Worm (Caenorhabditis elegans) whole organism, late embryonic: ENCODE data around the gene lgc-41.

ENCODE experiments used
- F13H6.1 ChIP-seq: sonication (generic microtip); optimal IDR thresholded peaks from 2 replicates; lab custom pipeline; 2016; ENCODE audit warnings: missing genetic modification characterization, missing compliant biosample characterization
- Y22D7AL.16 ChIP-seq: sonication (generic microtip); optimal IDR thresholded peaks from 2 replicates; lab custom pipeline; 2016; ENCODE audit warnings: missing genetic modification characterization, missing compliant biosample characterization
- ceh-19 ChIP-seq: fragments of 200-800 bp; sonication (Bioruptor generic); optimal IDR thresholded peaks from 2 replicates; lab custom pipeline; 2018; ENCODE audit warnings: mild to moderate bottlenecking, missing genetic modification characterization, missing compliant biosample characterization
- che-1 ChIP-seq: sonication (generic microtip); optimal IDR thresholded peaks from 2 replicates; lab custom pipeline; 2016; ENCODE audit warnings: mild to moderate bottlenecking, missing genetic modification characterization, missing compliant biosample characterization
- lin-11 ChIP-seq: fragments of 200-800 bp; sonication (Bioruptor generic); optimal IDR thresholded peaks from 2 replicates; lab custom pipeline; 2018; ENCODE audit warnings: mild to moderate bottlenecking, missing genetic modification characterization, missing compliant biosample characterization
- nhr-11 ChIP-seq: fragments of 150-350 bp; optimal IDR thresholded peaks from 2 replicates; lab custom pipeline; 2014; ENCODE audit warnings: missing biosample characterization, missing genetic modification characterization
- pag-3 ChIP-seq: sonication (generic microtip); optimal IDR thresholded peaks from 2 replicates; lab custom pipeline; 2016; ENCODE audit warnings: missing compliant biosample characterization, missing genetic modification characterization, borderline replicate concordance
- pqm-1 ChIP-seq: sonication (generic microtip); optimal IDR thresholded peaks from 2 replicates; lab custom pipeline; 2016; ENCODE audit warnings: missing genetic modification characterization, missing compliant biosample characterization
- ref-2 ChIP-seq: sonication (generic microtip); optimal IDR thresholded peaks from 2 replicates; lab custom pipeline; 2016; ENCODE audit warnings: missing genetic modification characterization, missing compliant biosample characterization
- sox-4 ChIP-seq: sonication (generic microtip); optimal IDR thresholded peaks from 2 replicates; lab custom pipeline; 2017; ENCODE audit warnings: mild to moderate bottlenecking, missing genetic modification characterization, inconsistent platforms, missing compliant biosample characterization
- unc-55 ChIP-seq: sonication (generic microtip); optimal IDR thresholded peaks from 2 replicates; lab custom pipeline; 2017; ENCODE audit warnings: missing biosample characterization, missing genetic modification reagents, missing genetic modification characterization

- TF ChIP-seq pag-3 (tag; lab: Kevin White, UChicago) (no peak), lin-11 (tag; lab: Kevin White, UChicago) (no peak), F13H6.1 (no peak), che-1 (tag; lab: Kevin White, UChicago) (no peak), Y22D7AL.16 (tag; lab: Kevin White, UChicago) (no peak), ref-2 (tag; lab: Kevin White, UChicago) (no peak), sox-4 (tag; lab: Kevin White, UChicago) (no peak), nhr-11 (no peak), unc-55 (no peak), pqm-1 (tag; lab: Kevin White, UChicago) (no peak), ceh-19 (GFP tag; lab: Kevin White, UChicago) (no peak)
Measured at ce11 chrX:10503393-10503792, 49.3 kb downstream of the lgc-41 start.
